Fruit fly (Drosophila melanogaster): Measurements from ENCODE around the gene Top2.

Top2 gene

DNA sequence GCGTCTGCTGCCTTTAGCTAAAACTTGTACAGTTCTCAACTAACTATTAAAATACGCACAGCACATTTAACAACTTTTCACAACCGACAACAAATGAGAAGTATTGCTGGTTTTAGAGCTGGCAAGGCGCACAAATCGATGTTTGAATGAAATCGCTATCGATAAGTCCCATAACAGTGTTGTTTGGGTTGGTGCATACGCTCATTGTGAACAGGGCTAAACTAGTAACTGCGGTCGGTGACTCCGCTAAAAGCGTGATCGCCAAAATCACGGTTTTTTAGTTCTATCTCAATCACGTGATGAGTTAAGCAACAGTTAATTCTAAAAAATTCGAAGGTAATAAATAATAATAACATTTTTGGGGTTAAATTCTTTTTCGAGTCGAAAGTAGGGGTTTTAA lies at the start of gene Top2 (continued):
- TF ChIP-seq CG2199 (GFP tag; IDR thresholded peaks at IDR 0.05): peak; percentile 79; the same call in 2 of the 3 replicates
- peak; percentile 92 for TF ChIP-seq CG17186 (GFP tag; optimal IDR thresholded peaks at IDR 0.05)
- TF ChIP-seq CG7839 (tag; optimal IDR thresholded peaks at IDR 0.05): peak; percentile 14
- TF ChIP-seq Usf (GFP tag; optimal IDR thresholded peaks at IDR 0.05): peak; percentile 81
- TF ChIP-seq CG8089 (GFP tag; optimal IDR thresholded peaks at IDR 0.05): peak; percentile 5
- no peak for TF ChIP-seq Eip74EF (GFP tag; optimal IDR thresholded peaks at IDR 0.05)
- peak; percentile 31 for TF ChIP-seq Max (GFP tag; optimal IDR thresholded peaks at IDR 0.05)
- TF ChIP-seq wek (GFP tag; optimal IDR thresholded peaks at IDR 0.05): no peak
- TF ChIP-seq Atf-2 (GFP tag; optimal IDR thresholded peaks at IDR 0.05): no peak
- TF ChIP-seq insv (GFP tag; optimal IDR thresholded peaks at IDR 0.05): peak in 1 of 2 experiments; percentile 53
- peak; percentile 39 for TF ChIP-seq Hsf (GFP tag; optimal IDR thresholded peaks at IDR 0.05)
- TF ChIP-seq CG32772 (GFP tag; IDR thresholded peaks at IDR 0.05): no peak
- TF ChIP-seq caup (GFP tag; optimal IDR thresholded peaks at IDR 0.05; ENCODE audit: severe bottlenecking): peak; percentile 17
- peak; percentile 23 for TF ChIP-seq Camta (GFP tag; optimal IDR thresholded peaks at IDR 0.05)
- peak; percentile 22 for TF ChIP-seq CG10147 (GFP tag; optimal IDR thresholded peaks at IDR 0.05)
- TF ChIP-seq CG18599 (GFP tag; optimal IDR thresholded peaks at IDR 0.05): no peak
- no peak; the same call in 1 of the 2 replicates for TF ChIP-seq ranshi (GFP tag; IDR thresholded peaks at IDR 0.05)
- peak; percentile 78 for TF ChIP-seq trem (tag; optimal IDR thresholded peaks at IDR 0.05)
- TF ChIP-seq CG14710 (tag; optimal IDR thresholded peaks at IDR 0.05): peak; percentile 94
- no peak for TF ChIP-seq Fer1 (GFP tag; optimal IDR thresholded peaks at IDR 0.05)
- no peak for TF ChIP-seq fd64A (GFP tag; optimal IDR thresholded peaks at IDR 0.05)
- TF ChIP-seq ham (GFP tag; IDR thresholded peaks at IDR 0.05): no peak
- TF ChIP-seq p53 (GFP tag; optimal IDR thresholded peaks at IDR 0.05): peak; percentile 71
- no peak for TF ChIP-seq btn (GFP tag; optimal IDR thresholded peaks at IDR 0.05)
- peak; percentile 83 for TF ChIP-seq ssp (GFP tag; IDR thresholded peaks at IDR 0.05)
- peak; percentile 41 for TF ChIP-seq CG4282 (GFP tag; optimal IDR thresholded peaks at IDR 0.05)
- no peak for TF ChIP-seq CG4360 (GFP tag; IDR thresholded peaks at IDR 0.05)
- no peak for TF ChIP-seq CG13296 (GFP tag; optimal IDR thresholded peaks at IDR 0.05)
- peak; percentile 89 for TF ChIP-seq CG16813 (GFP tag; IDR thresholded peaks at IDR 0.05; ENCODE audit: partially characterized antibody)
- no peak for TF ChIP-seq CrebB (tag; optimal IDR thresholded peaks at IDR 0.05)
- no peak for TF ChIP-seq danr (GFP tag; IDR thresholded peaks at IDR 0.05)
- TF ChIP-seq TFAM (GFP tag; optimal IDR thresholded peaks at IDR 0.05): no peak
- no peak for TF ChIP-seq fd102C (GFP tag; optimal IDR thresholded peaks at IDR 0.05)
- TF ChIP-seq H2.0 (GFP tag; IDR thresholded peaks at IDR 0.05): no peak
- TF ChIP-seq CG12155 (GFP tag; optimal IDR thresholded peaks at IDR 0.05): peak; percentile 34
- TF ChIP-seq chinmo (GFP tag; IDR thresholded peaks at IDR 0.05; ENCODE audit: partially characterized antibody): peak; percentile 72; the same call in 2 of the 4 replicates
- TF ChIP-seq CG30403 (GFP tag; optimal IDR thresholded peaks at IDR 0.05): peak; percentile 27
- TF ChIP-seq Taf1 (GFP tag; IDR thresholded peaks at IDR 0.05): no peak
- TF ChIP-seq pros (GFP tag; optimal IDR thresholded peaks at IDR 0.05): no peak
- 0 out of 3 replicates have a peak, but pooled peaks have one; percentile 20 for TF ChIP-seq Dbx (GFP tag; IDR thresholded peaks at IDR 0.05)
- TF ChIP-seq CG7963 (GFP tag; IDR thresholded peaks at IDR 0.05; ENCODE audit: partially characterized antibody): peak; percentile 85
- no peak for TF ChIP-seq Xrp1 (GFP tag; IDR thresholded peaks at IDR 0.05)
- TF ChIP-seq NFAT (GFP tag; IDR thresholded peaks at IDR 0.05): peak; percentile 55; the same call in 1 of the 2 replicates
- peak; percentile 86 for TF ChIP-seq CG15514 (GFP tag; optimal IDR thresholded peaks at IDR 0.05)
- TF ChIP-seq CG8765 (GFP tag; IDR thresholded peaks at IDR 0.05): no peak
- no peak for TF ChIP-seq az2 (GFP tag; optimal IDR thresholded peaks at IDR 0.05)
- TF ChIP-seq ERR (GFP tag; optimal IDR thresholded peaks at IDR 0.05): peak; percentile 13
- no peak for TF ChIP-seq kah (GFP tag; optimal IDR thresholded peaks at IDR 0.05)
- no peak for TF ChIP-seq B-H1 (GFP tag; IDR thresholded peaks at IDR 0.05)
- TF ChIP-seq BtbVII (GFP tag; optimal IDR thresholded peaks at IDR 0.05): no peak
- TF ChIP-seq seq (GFP tag; IDR thresholded peaks at IDR 0.05): no peak

Measured in whole organism, embryonic.